Worm (Caenorhabditis elegans) whole organism, young adult: Measurements from ENCODE around the gene C08A9.3.

Source experiments
- B0019.2 ChIP-seq: fragments of 200-800 bp; sonication (Bioruptor generic); conservative IDR thresholded peaks from 2 replicates; pipeline ENCODE4 v1.3.6; 2022; ENCODE audit warnings: missing genetic modification reagents, missing genetic modification characterization, missing compliant biosample characterization
- B0261.1 ChIP-seq: sonication (generic microtip); optimal IDR thresholded peaks from 2 replicates; lab custom pipeline; 2016; ENCODE audit warnings: mild to moderate bottlenecking, missing genetic modification characterization, moderate library complexity, missing compliant biosample characterization
- F10E7.11 ChIP-seq: sonication (generic microtip); optimal IDR thresholded peaks from 2 replicates; lab custom pipeline; 2017; ENCODE audit warnings: mild to moderate bottlenecking, missing genetic modification characterization, moderate library complexity, missing compliant biosample characterization
- F22D6.2 ChIP-seq: sonication (generic microtip); optimal IDR thresholded peaks from 2 replicates; lab custom pipeline; 2016; ENCODE audit warnings: mild to moderate bottlenecking, missing genetic modification characterization, missing compliant biosample characterization
- F23B12.7 ChIP-seq: sonication (generic microtip); optimal IDR thresholded peaks from 2 replicates; lab custom pipeline; 2017; ENCODE audit warnings: missing genetic modification characterization, mild to moderate bottlenecking, missing compliant biosample characterization, antibody characterized with exemption, moderate library complexity; ENCODE audit not compliant: insufficient read depth
- F49E8.2 ChIP-seq: sonication (generic microtip); optimal IDR thresholded peaks from 3 replicates; lab custom pipeline; 2017; ENCODE audit warnings: missing genetic modification characterization, mild to moderate bottlenecking, missing compliant biosample characterization, antibody characterized with exemption, moderate library complexity; ENCODE audit not compliant: insufficient read depth
- F57A8.1 ChIP-seq: fragments of 200-800 bp; sonication (Bioruptor generic); optimal IDR thresholded peaks from 2 replicates; lab custom pipeline; 2018; ENCODE audit warnings: mild to moderate bottlenecking, missing genetic modification characterization, moderate library complexity, missing compliant biosample characterization
- T07F8.4 ChIP-seq: sonication (generic microtip); optimal IDR thresholded peaks from 2 replicates; lab custom pipeline; 2016; ENCODE audit warnings: mild to moderate bottlenecking, missing genetic modification characterization, moderate library complexity, missing compliant biosample characterization
- bed-1 ChIP-seq: fragments of 200-800 bp; sonication (Bioruptor generic); IDR thresholded peaks from 2 replicates; pipeline ENCODE4 v1.3.6; 2022; ENCODE audit warnings: missing genetic modification reagents, missing genetic modification characterization, missing compliant biosample characterization
- bed-2 ChIP-seq: fragments of 200-800 bp; sonication (Bioruptor generic); IDR thresholded peaks from 2 replicates; pipeline ENCODE4 v1.3.6; 2022; ENCODE audit warnings: missing genetic modification reagents, missing genetic modification characterization, missing compliant biosample characterization
- cebp-2 ChIP-seq: fragments of 200-800 bp; sonication (Bioruptor generic); IDR thresholded peaks from 2 replicates; pipeline ENCODE4 v1.3.6; 2022; ENCODE audit warnings: missing genetic modification characterization, missing compliant biosample characterization
- ceh-91 ChIP-seq: fragments of 200-800 bp; sonication (Bioruptor generic); IDR thresholded peaks from 2 replicates; pipeline ENCODE4 v1.3.6; 2022; ENCODE audit warnings: missing genetic modification reagents, missing genetic modification characterization, missing compliant biosample characterization
- dpff-1 ChIP-seq: sonication (generic microtip); optimal IDR thresholded peaks from 2 replicates; lab custom pipeline; 2017; ENCODE audit warnings: mild to moderate bottlenecking, missing genetic modification characterization, missing compliant biosample characterization
- dpl-1 ChIP-seq: fragments of 150-350 bp; optimal IDR thresholded peaks from 2 replicates; lab custom pipeline; 2014; ENCODE audit warnings: missing biosample characterization, missing genetic modification reagents, missing genetic modification characterization
- gei-17 ChIP-seq: fragments of 200-800 bp; sonication (Bioruptor generic); optimal IDR thresholded peaks from 2 replicates; lab custom pipeline; 2018; ENCODE audit warnings: mild to moderate bottlenecking, missing genetic modification characterization, missing compliant biosample characterization
- hmg-1.2 ChIP-seq: fragments of 200-800 bp; sonication (Bioruptor generic); IDR thresholded peaks from 2 replicates; pipeline ENCODE4 v1.3.6; 2022; ENCODE audit warnings: missing genetic modification reagents, missing genetic modification characterization, missing compliant biosample characterization
- hrde-1 ChIP-seq: sonication (generic microtip); optimal IDR thresholded peaks from 2 replicates; lab custom pipeline; 2016; ENCODE audit warnings: missing genetic modification characterization, mild to moderate bottlenecking, missing compliant biosample characterization, moderate library complexity, missing genotype, missing genetic modification reagents, borderline replicate concordance
- lag-1 ChIP-seq: fragments of 200-800 bp; sonication (Bioruptor generic); IDR thresholded peaks from 2 replicates; pipeline ENCODE4 v1.3.6; 2022; ENCODE audit warnings: missing genetic modification reagents, missing genetic modification characterization, missing compliant biosample characterization
- let-526 ChIP-seq: fragments of 200-800 bp; sonication (Bioruptor generic); IDR thresholded peaks from 2 replicates; pipeline ENCODE4 v1.3.6; 2022; ENCODE audit warnings: missing genetic modification reagents, missing genetic modification characterization, missing compliant biosample characterization
- lin-35 ChIP-seq, 3 experiments: fragments of 150-350 bp in 2 of 3; sonication (generic microtip) in 1 of 3; optimal IDR thresholded peaks; 2 replicates each; lab custom pipeline; 2014 to 2018; ENCODE audit warnings: missing biosample characterization in 3 of 3, missing genetic modification characterization in 3 of 3, missing genetic modification reagents in 3 of 3
- lin-40 ChIP-seq: sonication (generic microtip); optimal IDR thresholded peaks from 2 replicates; lab custom pipeline; 2016; ENCODE audit warnings: missing genetic modification characterization, mild to moderate bottlenecking, missing compliant biosample characterization, missing genotype, missing genetic modification reagents
- lsy-27 ChIP-seq: sonication (generic microtip); optimal IDR thresholded peaks from 2 replicates; lab custom pipeline; 2017; ENCODE audit warnings: missing genetic modification characterization, mild to moderate bottlenecking, missing compliant biosample characterization, antibody characterized with exemption, missing genotype, borderline replicate concordance; ENCODE audit not compliant: insufficient read depth
- madf-10 ChIP-seq: sonication (generic microtip); optimal IDR thresholded peaks from 2 replicates; lab custom pipeline; 2016; ENCODE audit warnings: mild to moderate bottlenecking, missing genetic modification characterization, missing compliant biosample characterization
- madf-8 ChIP-seq: fragments of 200-800 bp; sonication (Bioruptor generic); conservative IDR thresholded peaks from 2 replicates; pipeline ENCODE4 v1.3.6; 2022; ENCODE audit warnings: missing genetic modification reagents, missing genetic modification characterization, missing compliant biosample characterization
- mxl-1 ChIP-seq: sonication (generic microtip); optimal IDR thresholded peaks from 2 replicates; lab custom pipeline; 2016; ENCODE audit warnings: missing genetic modification characterization, missing compliant biosample characterization
- nfya-2 ChIP-seq: fragments of 200-800 bp; sonication (Bioruptor generic); IDR thresholded peaks from 2 replicates; pipeline ENCODE4 v1.3.6; 2022; ENCODE audit warnings: missing genetic modification reagents, missing genetic modification characterization, missing compliant biosample characterization
- nhr-120 ChIP-seq: fragments of 200-800 bp; sonication (Bioruptor generic); IDR thresholded peaks from 2 replicates; pipeline ENCODE4 v1.3.6; 2022; ENCODE audit warnings: missing genetic modification characterization, missing compliant biosample characterization
- pbrm-1 ChIP-seq: fragments of 200-800 bp; sonication (Bioruptor generic); IDR thresholded peaks from 2 replicates; pipeline ENCODE4 v1.3.6; 2022; ENCODE audit warnings: missing genetic modification reagents, missing genetic modification characterization, missing compliant biosample characterization
- sdz-38 ChIP-seq: sonication (generic microtip); optimal IDR thresholded peaks from 2 replicates; lab custom pipeline; 2016; ENCODE audit warnings: missing genotype, missing genetic modification characterization, missing compliant biosample characterization
- snpc-1.3 ChIP-seq: sonication (generic microtip); optimal IDR thresholded peaks from 2 replicates; lab custom pipeline; 2017; ENCODE audit warnings: missing genetic modification characterization, mild to moderate bottlenecking, missing compliant biosample characterization, antibody characterized with exemption, moderate library complexity, missing genotype, missing genetic modification reagents; ENCODE audit not compliant: insufficient read depth
- zfh-2 ChIP-seq: fragments of 200-800 bp; sonication (Bioruptor generic); conservative IDR thresholded peaks from 2 replicates; pipeline ENCODE4 v1.3.6; 2022; ENCODE audit warnings: missing genetic modification reagents, missing genetic modification characterization, missing compliant biosample characterization
- ztf-26 ChIP-seq: sonication (generic microtip); optimal IDR thresholded peaks from 2 replicates; lab custom pipeline; 2017; ENCODE audit warnings: missing genetic modification characterization, missing compliant biosample characterization
- ztf-6 ChIP-seq: fragments of 200-800 bp; sonication (Bioruptor generic); IDR thresholded peaks from 2 replicates; pipeline ENCODE4 v1.3.6; 2022; ENCODE audit warnings: missing genetic modification reagents, missing genetic modification characterization, missing compliant biosample characterization

Gene C08A9.3

ce11 chrX:17107670-17108069 is 14.6 kb upstream of the C08A9.3 start, which contains the start of gene lido-4:
lido-4 (minus strand) TSS chrX:17107770.
- no peak for TF ChIP-seq nhr-120 (GFP tag; lab: Robert Waterston, UW)
- TF ChIP-seq lin-35 (GFP tag; optimal IDR thresholded peaks at IDR 0.05; lab: Kevin White, UChicago) = no peak
- no peak for TF ChIP-seq madf-10 (tag; lab: Kevin White, UChicago)
- no peak for TF ChIP-seq F23B12.7 (tag; lab: Kevin White, UChicago)
- no peak for TF ChIP-seq B0261.1
- TF ChIP-seq F57A8.1 (GFP tag; lab: Kevin White, UChicago) = no peak
- no peak for TF ChIP-seq ceh-91 (GFP tag; lab: Robert Waterston, UW)
- no peak for TF ChIP-seq ztf-6 (GFP tag; lab: Robert Waterston, UW)
- TF ChIP-seq, all 124 proteins: peak for 0

ce11 chrX:17100656-17101055 is 7.6 kb upstream of the C08A9.3 start, which contains the start of gene lido-2:
lido-2 (minus strand) TSS chrX:17100756.
- no peak for TF ChIP-seq T07F8.4 (tag; lab: Kevin White, UChicago)
- TF ChIP-seq B0019.2 (GFP tag; lab: Robert Waterston, UW) = no peak
- no peak for TF ChIP-seq zfh-2 (GFP tag; lab: Robert Waterston, UW)
- no peak for TF ChIP-seq lin-40
- no peak for TF ChIP-seq bed-2
- TF ChIP-seq madf-8 (GFP tag; lab: Robert Waterston, UW) = no peak
- TF ChIP-seq mxl-1 (tag; lab: Kevin White, UChicago) = no peak
- TF ChIP-seq F10E7.11 = no peak
- TF ChIP-seq gei-17 (GFP tag; lab: Kevin White, UChicago) = no peak
- no peak for TF ChIP-seq hrde-1
- TF ChIP-seq snpc-1.3 = no peak
- no peak for TF ChIP-seq pbrm-1 (GFP tag; lab: Robert Waterston, UW)
- no peak for TF ChIP-seq dpff-1 (tag; lab: Kevin White, UChicago)
- no peak for TF ChIP-seq ztf-26
- TF ChIP-seq F22D6.2 (tag; lab: Kevin White, UChicago) = no peak
- no peak for TF ChIP-seq F49E8.2 (tag; lab: Kevin White, UChicago)
- TF ChIP-seq lag-1 (GFP tag; lab: Robert Waterston, UW) = no peak
- no peak for TF ChIP-seq hmg-1.2 (GFP tag; lab: Robert Waterston, UW)
- no peak for TF ChIP-seq sdz-38 (tag; lab: Kevin White, UChicago)
- TF ChIP-seq nfya-2 (GFP tag; lab: Robert Waterston, UW) = no peak
- TF ChIP-seq, all 124 proteins: peak for 0

- TF ChIP-seq hrde-1 (no peak), let-526 (GFP tag; lab: Robert Waterston, UW) (no peak), lsy-27 (tag; lab: Kevin White, UChicago) (no peak)
These were observed 3.6 kb upstream of the C08A9.3 start, which contains the start of gene lido-1 for ce11 chrX:17096508-17097234. lido-1 (minus strand) TSS chrX:17096558.

ce11 chrX:17092416-17092815 is 683 bp downstream of the C08A9.3 start, which contains the start of gene sod-3:
sod-3 (plus strand) TSS chrX:17092753.
- no peak for TF ChIP-seq lin-40
- TF ChIP-seq cebp-2 = no peak
- no peak for TF ChIP-seq dpl-1 (GFP tag; lab: Kevin White, UChicago)
- no peak for TF ChIP-seq F10E7.11
- TF ChIP-seq bed-1 (GFP tag; lab: Robert Waterston, UW) = no peak
